Worm (Caenorhabditis elegans) whole organism, young adult: Measurements from ENCODE around the gene T15H9.5.

Source experiments
- B0035.1 ChIP-seq: sonication (generic microtip); optimal IDR thresholded peaks from 2 replicates; lab custom pipeline; 2016; ENCODE audit warnings: missing genetic modification characterization, mild to moderate bottlenecking, missing compliant biosample characterization, missing genotype, missing genetic modification reagents
- F49E8.2 ChIP-seq: sonication (generic microtip); optimal IDR thresholded peaks from 3 replicates; lab custom pipeline; 2017; ENCODE audit warnings: missing genetic modification characterization, mild to moderate bottlenecking, missing compliant biosample characterization, antibody characterized with exemption, moderate library complexity; ENCODE audit not compliant: insufficient read depth
- K11D2.4 ChIP-seq: fragments of 200-800 bp; sonication (Bioruptor generic); IDR thresholded peaks from 2 replicates; pipeline ENCODE4 v1.3.6; 2022; ENCODE audit warnings: missing genetic modification reagents, missing genetic modification characterization, missing compliant biosample characterization
- ama-1 ChIP-seq, 3 experiments: fragments of 150-350 bp in 1 of 3; sonication (generic microtip) in 2 of 3; optimal IDR thresholded peaks; 2 replicates each; lab custom pipeline; 2014 to 2018; ENCODE audit warnings: missing biosample characterization in 2 of 3, missing genetic modification characterization in 2 of 3, missing genetic modification reagents in 2 of 3
- aptf-2 ChIP-seq: fragments of 200-800 bp; sonication (Bioruptor generic); conservative IDR thresholded peaks from 2 replicates; pipeline ENCODE4 v1.3.6; 2022; ENCODE audit warnings: missing genetic modification reagents, missing genetic modification characterization, missing compliant biosample characterization
- ceh-79 ChIP-seq: sonication (generic microtip); optimal IDR thresholded peaks from 2 replicates; lab custom pipeline; 2017; ENCODE audit warnings: mild to moderate bottlenecking, missing genetic modification characterization, missing compliant biosample characterization
- die-1 ChIP-seq: sonication (generic microtip); optimal IDR thresholded peaks from 2 replicates; lab custom pipeline; 2016; ENCODE audit warnings: missing genotype, mild to moderate bottlenecking, missing genetic modification characterization, missing compliant biosample characterization
- hlh-12 ChIP-seq: sonication (generic microtip); optimal IDR thresholded peaks from 2 replicates; lab custom pipeline; 2016; ENCODE audit warnings: missing genetic modification characterization, missing compliant biosample characterization
- let-526 ChIP-seq: fragments of 200-800 bp; sonication (Bioruptor generic); IDR thresholded peaks from 2 replicates; pipeline ENCODE4 v1.3.6; 2022; ENCODE audit warnings: missing genetic modification reagents, missing genetic modification characterization, missing compliant biosample characterization
- lin-35 ChIP-seq, 3 experiments: fragments of 150-350 bp in 2 of 3; sonication (generic microtip) in 1 of 3; optimal IDR thresholded peaks; 2 replicates each; lab custom pipeline; 2014 to 2018; ENCODE audit warnings: missing biosample characterization in 3 of 3, missing genetic modification characterization in 3 of 3, missing genetic modification reagents in 3 of 3
- nfya-1 ChIP-seq: sonication (generic microtip); optimal IDR thresholded peaks from 2 replicates; lab custom pipeline; 2017; ENCODE audit warnings: antibody characterized with exemption, missing compliant biosample characterization, missing genetic modification characterization, borderline replicate concordance; ENCODE audit not compliant: insufficient read depth
- xnd-1 ChIP-seq: sonication (generic microtip); optimal IDR thresholded peaks from 2 replicates; lab custom pipeline; 2016; ENCODE audit warnings: missing genotype, missing genetic modification reagents, missing genetic modification characterization, missing compliant biosample characterization

- no peak for TF ChIP-seq ama-1 (optimal IDR thresholded peaks at IDR 0.05; lab: Kevin White, UChicago)
- peak in 1 of 2 experiments; percentile 85 for TF ChIP-seq ama-1 (GFP tag; optimal IDR thresholded peaks at IDR 0.05; lab: Kevin White, UChicago)
- TF ChIP-seq F49E8.2 (tag; lab: Kevin White, UChicago), result peak; percentile 45
- no peak for TF ChIP-seq nfya-1 (tag; lab: Kevin White, UChicago)
- 0 out of 2 replicates have a peak, but pooled peaks have one; percentile 65 for TF ChIP-seq aptf-2
- TF ChIP-seq ceh-79, result no peak
- TF ChIP-seq hlh-12 (tag; lab: Kevin White, UChicago), result no peak
- peak; percentile 90 for TF ChIP-seq die-1 (tag; lab: Kevin White, UChicago)
- peak in 1 of 3 experiments; percentile 3 for TF ChIP-seq lin-35 (GFP tag; optimal IDR thresholded peaks at IDR 0.05; lab: Kevin White, UChicago)
- peak; percentile 32 for TF ChIP-seq B0035.1 (tag; lab: Kevin White, UChicago)
- TF ChIP-seq K11D2.4 (GFP tag; lab: Robert Waterston, UW), result 0 out of 2 replicates have a peak, but pooled peaks have one; percentile 55
- TF ChIP-seq xnd-1 (tag; lab: Kevin White, UChicago), result no peak
- TF ChIP-seq let-526, result no peak; the same call in 1 of the 2 replicates
Measured at ce11 chrII:9566045-9566444, 45.2 kb downstream of the T15H9.5 start.
